Fruit fly (Drosophila melanogaster) S2 (cell line): ENCODE data around the gene ArfGAP1.

ENCODE experiments used
- CG8478 ChIP-seq: fragments of >200 bp; optimal IDR thresholded peaks from 2 replicates; lab custom pipeline; 2018
- CTCF ChIP-seq, 2 experiments: fragments of >200 bp; optimal IDR thresholded peaks; 2 replicates each; lab custom pipeline; 2018

- TF ChIP-seq CG8478 (lab: Kevin White, UChicago) = no peak
- peak in 1 of 2 experiments; percentile 45 for TF ChIP-seq CTCF (optimal IDR thresholded peaks at IDR 0.05; lab: Kevin White, UChicago)
Observed at dm6 chr3L:12414189-12414964, 3.0 kb downstream of the ArfGAP1 start, which contains the start of gene SCaMC.
